Worm (Caenorhabditis elegans): ENCODE results near the gene stt-3.

ce11 chrIII:6289366-6289765 lies 40.9 kb downstream of the stt-3 start:
- TF ChIP-seq nhr-12 (tag; optimal IDR thresholded peaks at IDR 0.05) (no peak), egl-27 (tag; optimal IDR thresholded peaks at IDR 0.05) (no peak), lsy-2 (tag; optimal IDR thresholded peaks at IDR 0.05) (no peak), unc-39 (tag; optimal IDR thresholded peaks at IDR 0.05) (no peak), nhr-77 (tag; optimal IDR thresholded peaks at IDR 0.05) (no peak), zag-1 (tag; optimal IDR thresholded peaks at IDR 0.05) (no peak), unc-55 (GFP tag; optimal IDR thresholded peaks at IDR 0.05) (no peak), ztf-1 (GFP tag; conservative IDR thresholded peaks at IDR 0.05) (no peak), gmeb-1 (tag; optimal IDR thresholded peaks at IDR 0.05) (no peak)

Measured in whole organism, L2 larva.